Worm (Caenorhabditis elegans): ENCODE measurements around the gene T02G5.15.
A peak's percentile ranks its signal among the peaks of the same experiment; 100 is the strongest.

T02G5.15 gene

ce11 chrII:7139064-7139463, 54.9 kb downstream of the T02G5.15 start:
- TF ChIP-seq die-1 (tag; optimal IDR thresholded peaks at IDR 0.05), result no peak
- TF ChIP-seq nhr-80 (tag; optimal IDR thresholded peaks at IDR 0.05), result peak; percentile 28
